Worm (Caenorhabditis elegans) whole organism, L4/young adult: ENCODE results near the gene T04C9.3.

Source experiments
- W03F9.2 ChIP-seq: fragments of 150-350 bp; optimal IDR thresholded peaks from 2 replicates; lab custom pipeline; 2014; ENCODE audit warnings: missing biosample characterization, missing genetic modification characterization
- dao-5 ChIP-seq: sonication (generic microtip); optimal IDR thresholded peaks from 2 replicates; lab custom pipeline; 2016; ENCODE audit warnings: missing genotype, missing genetic modification characterization, moderate library complexity, missing compliant biosample characterization
- him-1 ChIP-seq: sonication (generic microtip); optimal IDR thresholded peaks from 2 replicates; lab custom pipeline; 2016; ENCODE audit warnings: missing genotype, missing genetic modification reagents, missing genetic modification characterization, missing compliant biosample characterization

DNA sequence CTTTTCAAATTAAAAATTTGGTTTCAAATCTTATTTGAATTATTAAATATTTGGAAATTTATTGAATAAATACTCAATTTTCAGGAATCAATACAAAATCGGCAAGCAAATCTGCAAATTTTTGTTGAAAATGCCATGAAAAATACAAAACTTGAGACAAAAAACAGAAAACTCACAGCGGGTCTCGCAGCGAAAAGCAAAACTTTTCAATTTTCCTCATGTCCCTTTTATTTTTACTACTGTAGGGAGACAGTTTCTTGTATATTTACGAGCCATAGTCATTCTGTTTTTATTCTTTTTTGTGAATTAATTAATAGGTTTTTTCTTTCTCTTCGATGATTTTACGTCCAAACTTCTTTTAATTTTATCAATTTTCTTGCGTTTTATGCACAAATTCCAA, 3.0 kb downstream of the T04C9.3 start:
- TF ChIP-seq him-1 (no peak), dao-5 (tag; lab: Kevin White, UChicago) (no peak), W03F9.2 (no peak)
